Worm (Caenorhabditis elegans) whole organism, L1 larva: ENCODE measurements around the gene Y55F3AM.9.

Source experiments
- C04F5.9 ChIP-seq: sonication (generic microtip); optimal IDR thresholded peaks from 2 replicates; lab custom pipeline; 2016; ENCODE audit warnings: missing genetic modification characterization, missing compliant biosample characterization
- F16B12.6 ChIP-seq: fragments of 150-350 bp; optimal IDR thresholded peaks from 2 replicates; lab custom pipeline; 2014; ENCODE audit warnings: missing biosample characterization, missing genetic modification characterization
- aha-1 ChIP-seq: fragments of 150-350 bp; optimal IDR thresholded peaks from 2 replicates; lab custom pipeline; 2014; ENCODE audit warnings: missing biosample characterization, missing genetic modification characterization
- ama-1 ChIP-seq: fragments of 150-350 bp; optimal IDR thresholded peaks from 2 replicates; lab custom pipeline; 2014
- ceh-63 ChIP-seq: fragments of 200-800 bp; sonication (Bioruptor generic); optimal IDR thresholded peaks from 2 replicates; lab custom pipeline; 2018; ENCODE audit warnings: mild to moderate bottlenecking, missing genetic modification characterization, missing compliant biosample characterization
- dpl-1 ChIP-seq, 3 experiments: fragments of 150-350 bp in 2 of 3; sonication (generic microtip) in 1 of 3; optimal IDR thresholded peaks; 2 replicates each; lab custom pipeline; 2014 to 2017; ENCODE audit warnings: missing biosample characterization in 3 of 3, missing genetic modification characterization in 3 of 3, missing genetic modification reagents in 3 of 3
- dsc-1 ChIP-seq: sonication (generic microtip); optimal IDR thresholded peaks from 2 replicates; lab custom pipeline; 2016; ENCODE audit warnings: mild to moderate bottlenecking, missing genetic modification characterization, missing compliant biosample characterization
- efl-3 ChIP-seq: fragments of 200-800 bp; sonication (Bioruptor generic); optimal IDR thresholded peaks from 2 replicates; lab custom pipeline; 2018; ENCODE audit warnings: mild to moderate bottlenecking, missing genetic modification characterization, missing compliant biosample characterization
- egl-13 ChIP-seq: sonication (generic microtip); optimal IDR thresholded peaks from 2 replicates; lab custom pipeline; 2016; ENCODE audit warnings: missing genotype, missing genetic modification reagents, missing genetic modification characterization, missing compliant biosample characterization
- egl-27 ChIP-seq, 2 experiments: fragments of 150-350 bp in 1 of 2; sonication (generic microtip); optimal IDR thresholded peaks; 3 replicates each; lab custom pipeline; 2017 to 2018; ENCODE audit warnings: missing biosample characterization in 2 of 2, missing genetic modification characterization in 2 of 2, missing genetic modification reagents in 2 of 2
- elt-2 ChIP-seq: sonication (generic microtip); optimal IDR thresholded peaks from 2 replicates; lab custom pipeline; 2016; ENCODE audit warnings: missing genetic modification characterization, mild to moderate bottlenecking, inconsistent platforms, missing compliant biosample characterization, missing genetic modification reagents
- elt-3 ChIP-seq, 6 experiments: fragments of 150-350 bp in 1 of 6; sonication (generic microtip); optimal IDR thresholded peaks; 2 replicates each; lab custom pipeline; 2017 to 2018; ENCODE audit warnings: missing biosample characterization in 6 of 6, missing genetic modification characterization in 6 of 6, inconsistent platforms in 1 of 6
- fkh-10 ChIP-seq: sonication (generic microtip); optimal IDR thresholded peaks from 2 replicates; lab custom pipeline; 2017; ENCODE audit warnings: missing biosample characterization, missing genetic modification reagents, missing genetic modification characterization
- fkh-4 ChIP-seq: sonication (generic microtip); optimal IDR thresholded peaks from 2 replicates; lab custom pipeline; 2016; ENCODE audit warnings: missing compliant biosample characterization, missing genetic modification characterization, borderline replicate concordance
- fkh-8 ChIP-seq: sonication (generic microtip); optimal IDR thresholded peaks from 2 replicates; lab custom pipeline; 2016; ENCODE audit warnings: mild to moderate bottlenecking, missing genetic modification characterization, missing compliant biosample characterization
- fos-1 ChIP-seq: fragments of 150-350 bp; optimal IDR thresholded peaks from 2 replicates; lab custom pipeline; 2014; ENCODE audit warnings: missing biosample characterization, missing genetic modification characterization
- grh-1 ChIP-seq: fragments of 200-800 bp; sonication (Bioruptor generic); IDR thresholded peaks from 2 replicates; pipeline ENCODE4 v1.3.6; 2022; ENCODE audit warnings: missing genetic modification reagents, missing genetic modification characterization, missing compliant biosample characterization
- hlh-4 ChIP-seq: sonication (generic microtip); optimal IDR thresholded peaks from 2 replicates; lab custom pipeline; 2016; ENCODE audit warnings: mild to moderate bottlenecking, missing genetic modification characterization, missing compliant biosample characterization
- irx-1 ChIP-seq: sonication (generic microtip); optimal IDR thresholded peaks from 2 replicates; lab custom pipeline; 2016; ENCODE audit warnings: missing genetic modification characterization, missing compliant biosample characterization
- jun-1 ChIP-seq: fragments of 150-350 bp; optimal IDR thresholded peaks from 2 replicates; lab custom pipeline; 2014; ENCODE audit warnings: missing biosample characterization, missing genetic modification reagents, missing genetic modification characterization
- lin-14 ChIP-seq: fragments of 200-800 bp; sonication (Bioruptor generic); optimal IDR thresholded peaks from 2 replicates; lab custom pipeline; 2018; ENCODE audit warnings: mild to moderate bottlenecking, missing genetic modification characterization, moderate library complexity, missing compliant biosample characterization
- lin-15B ChIP-seq: fragments of 150-350 bp; sonication (generic microtip); optimal IDR thresholded peaks from 3 replicates; lab custom pipeline; 2014; ENCODE audit warnings: missing biosample characterization, missing genetic modification characterization
- lin-35 ChIP-seq, 2 experiments: fragments of 150-350 bp; optimal IDR thresholded peaks; 2 replicates each; lab custom pipeline; 2014; ENCODE audit warnings: missing biosample characterization in 2 of 2, missing genetic modification characterization in 2 of 2, missing genetic modification reagents in 2 of 2
- lin-39 ChIP-seq: fragments of 150-350 bp; optimal IDR thresholded peaks from 2 replicates; lab custom pipeline; 2014; ENCODE audit warnings: missing biosample characterization, missing genetic modification reagents, missing genetic modification characterization
- lir-3 ChIP-seq: sonication (generic microtip); optimal IDR thresholded peaks from 2 replicates; lab custom pipeline; 2016; ENCODE audit warnings: mild to moderate bottlenecking, missing genetic modification characterization, moderate library complexity, missing compliant biosample characterization; ENCODE audit not compliant: poor library complexity
- lsy-2 ChIP-seq, 2 experiments: fragments of 150-350 bp; optimal IDR thresholded peaks; 2 replicates each; lab custom pipeline; 2014; ENCODE audit warnings: missing biosample characterization in 2 of 2, missing genetic modification characterization in 2 of 2
- mab-9 ChIP-seq: fragments of 200-800 bp; sonication (Bioruptor generic); IDR thresholded peaks from 2 replicates; pipeline ENCODE4 v1.3.6; 2022; ENCODE audit warnings: missing genetic modification reagents, missing genetic modification characterization, missing compliant biosample characterization
- mdl-1 ChIP-seq, 2 experiments: fragments of 150-350 bp; optimal IDR thresholded peaks; 2 replicates each; lab custom pipeline; 2014 to 2017; ENCODE audit warnings: missing biosample characterization in 2 of 2, missing genetic modification characterization in 2 of 2, inconsistent platforms in 1 of 2
- mef-2 ChIP-seq: fragments of 150-350 bp; optimal IDR thresholded peaks from 2 replicates; lab custom pipeline; 2014; ENCODE audit warnings: missing biosample characterization, missing genetic modification characterization
- mep-1 ChIP-seq: fragments of 150-350 bp; optimal IDR thresholded peaks from 2 replicates; lab custom pipeline; 2014; ENCODE audit warnings: missing biosample characterization, missing genetic modification characterization
- nhr-19 ChIP-seq: fragments of 200-800 bp; sonication (Bioruptor generic); conservative IDR thresholded peaks from 2 replicates; pipeline ENCODE4 v1.3.6; 2022; ENCODE audit warnings: missing genetic modification characterization, missing compliant biosample characterization
- nhr-20 ChIP-seq: sonication (generic microtip); optimal IDR thresholded peaks from 2 replicates; lab custom pipeline; 2016; ENCODE audit warnings: mild to moderate bottlenecking, missing genetic modification characterization, missing compliant biosample characterization
- nhr-237 ChIP-seq: fragments of 150-350 bp; optimal IDR thresholded peaks from 2 replicates; lab custom pipeline; 2014; ENCODE audit warnings: missing biosample characterization, missing genetic modification characterization
- nhr-47 ChIP-seq: sonication (generic microtip); optimal IDR thresholded peaks from 2 replicates; lab custom pipeline; 2016; ENCODE audit warnings: mild to moderate bottlenecking, missing genetic modification characterization, moderate library complexity, missing compliant biosample characterization
- nhr-71 ChIP-seq: sonication (generic microtip); optimal IDR thresholded peaks from 2 replicates; lab custom pipeline; 2016; ENCODE audit warnings: mild to moderate bottlenecking, missing genetic modification characterization, moderate library complexity, missing compliant biosample characterization
- nhr-77 ChIP-seq: fragments of 150-350 bp; optimal IDR thresholded peaks from 2 replicates; lab custom pipeline; 2014; ENCODE audit warnings: missing biosample characterization, missing genetic modification characterization
- nhr-85 ChIP-seq: sonication (generic microtip); peaks from one replicate; lab custom pipeline; 2016; ENCODE audit warnings: missing genetic modification characterization, inconsistent platforms, missing compliant biosample characterization
- nhr-90 ChIP-seq: sonication (generic microtip); optimal IDR thresholded peaks from 2 replicates; lab custom pipeline; 2016; ENCODE audit warnings: mild to moderate bottlenecking, missing genetic modification characterization, missing compliant biosample characterization; ENCODE audit not compliant: poor library complexity
- rnt-1 ChIP-seq: sonication (generic microtip); optimal IDR thresholded peaks from 2 replicates; lab custom pipeline; 2016; ENCODE audit warnings: mild to moderate bottlenecking, missing genetic modification characterization, moderate library complexity, missing compliant biosample characterization
- snu-23 ChIP-seq: sonication (generic microtip); optimal IDR thresholded peaks from 2 replicates; lab custom pipeline; 2016; ENCODE audit warnings: missing genetic modification characterization, missing compliant biosample characterization
- sox-4 ChIP-seq: sonication (generic microtip); optimal IDR thresholded peaks from 2 replicates; lab custom pipeline; 2016; ENCODE audit warnings: missing genetic modification characterization, missing compliant biosample characterization
- sup-37 ChIP-seq: fragments of 200-800 bp; sonication (Bioruptor generic); optimal IDR thresholded peaks from 2 replicates; lab custom pipeline; 2018; ENCODE audit warnings: mild to moderate bottlenecking, missing genetic modification characterization, missing compliant biosample characterization
- swsn-7 ChIP-seq: sonication (generic microtip); optimal IDR thresholded peaks from 2 replicates; lab custom pipeline; 2016; ENCODE audit warnings: missing genetic modification characterization, missing compliant biosample characterization
- tbx-2 ChIP-seq: sonication (generic microtip); optimal IDR thresholded peaks from 2 replicates; lab custom pipeline; 2016; ENCODE audit warnings: missing genetic modification characterization, missing compliant biosample characterization
- tlp-1 ChIP-seq: fragments of 150-350 bp; optimal IDR thresholded peaks from 2 replicates; lab custom pipeline; 2014; ENCODE audit warnings: missing biosample characterization, missing genetic modification characterization
- unc-130 ChIP-seq: fragments of 150-350 bp; optimal IDR thresholded peaks from 2 replicates; lab custom pipeline; 2017; ENCODE audit warnings: missing biosample characterization, missing genetic modification characterization, inconsistent platforms
- unc-86 ChIP-seq: sonication (generic microtip); optimal IDR thresholded peaks from 2 replicates; lab custom pipeline; 2016; ENCODE audit warnings: missing genetic modification characterization, missing compliant biosample characterization
- unc-98 ChIP-seq: fragments of 200-800 bp; sonication (Bioruptor generic); IDR thresholded peaks from 2 replicates; pipeline ENCODE4 v1.3.6; 2022; ENCODE audit warnings: missing genetic modification characterization, missing compliant biosample characterization
- vab-15 ChIP-seq: sonication (generic microtip); optimal IDR thresholded peaks from 2 replicates; lab custom pipeline; 2017; ENCODE audit warnings: missing genotype, mild to moderate bottlenecking, missing genetic modification characterization, missing compliant biosample characterization
- xbp-1 ChIP-seq: sonication (generic microtip); optimal IDR thresholded peaks from 2 replicates; lab custom pipeline; 2016; ENCODE audit warnings: missing genetic modification characterization, missing compliant biosample characterization
- zip-4 ChIP-seq: fragments of 200-800 bp; sonication (Bioruptor generic); optimal IDR thresholded peaks from 2 replicates; lab custom pipeline; 2018; ENCODE audit warnings: mild to moderate bottlenecking, missing genetic modification characterization, moderate library complexity, missing compliant biosample characterization
- ztf-11 ChIP-seq, 2 experiments: sonication (generic microtip); optimal IDR thresholded peaks; 2 replicates each; lab custom pipeline; 2016 to 2017; ENCODE audit warnings: missing genetic modification characterization in 2 of 2, missing biosample characterization in 1 of 2, missing compliant biosample characterization in 1 of 2
- ztf-4 ChIP-seq: fragments of 150-350 bp; optimal IDR thresholded peaks from 2 replicates; lab custom pipeline; 2014; ENCODE audit warnings: missing biosample characterization, missing genetic modification characterization

The Y55F3AM.9 gene

DNA sequence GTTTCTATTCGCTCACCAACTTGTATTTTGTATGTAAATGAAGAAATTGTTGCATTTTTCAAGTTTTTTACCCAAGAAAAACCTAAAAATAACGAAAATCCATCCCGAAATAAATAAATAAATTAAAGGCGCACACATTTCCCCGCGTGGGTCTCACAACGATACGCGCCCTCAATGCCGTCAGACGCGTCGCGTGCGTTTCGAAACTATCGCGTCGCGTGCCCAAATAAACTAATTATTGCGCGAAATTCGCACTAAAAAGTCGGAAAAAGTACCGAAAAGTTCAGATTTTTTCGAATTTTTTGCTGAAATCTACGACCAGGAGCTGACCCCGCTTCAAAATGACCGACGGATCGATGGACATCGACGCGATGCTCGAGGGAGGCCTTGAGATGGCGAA is 2.9 kb upstream of the Y55F3AM.9 start, which contains the start of gene rbm-39 (continued):
- TF ChIP-seq mdl-1 (tag; optimal IDR thresholded peaks at IDR 0.05; lab: Kevin White, UChicago) (peak in 1 of 2 experiments; percentile 78), lin-35 (GFP tag; optimal IDR thresholded peaks at IDR 0.05; lab: Kevin White, UChicago) (peak; percentile 88 to 90), dsc-1 (tag; lab: Kevin White, UChicago) (peak; percentile 80), ama-1 (lab: Kevin White, UChicago) (peak; percentile 57), lsy-2 (tag; optimal IDR thresholded peaks at IDR 0.05; lab: Kevin White, UChicago) (peak; percentile 91 to 93), snu-23 (GFP tag; lab: Kevin White, UChicago) (peak; percentile 93), unc-98 (GFP tag; lab: Robert Waterston, UW) (no peak), swsn-7 (tag; lab: Kevin White, UChicago) (peak; percentile 88), xbp-1 (tag; lab: Kevin White, UChicago) (peak; percentile 86), ztf-11 (tag; optimal IDR thresholded peaks at IDR 0.05; lab: Kevin White, UChicago) (peak in 1 of 2 experiments; percentile 34), lin-39 (tag; lab: Kevin White, UChicago) (peak; percentile 34), unc-130 (tag; lab: Kevin White, UChicago) (peak; percentile 94), jun-1 (tag; lab: Kevin White, UChicago) (peak; percentile 81), irx-1 (tag; lab: Kevin White, UChicago) (peak; percentile 64), rnt-1 (peak; percentile 78), sox-4 (tag; lab: Kevin White, UChicago) (peak; percentile 29), nhr-85 (tag; lab: Kevin White, UChicago) (peak; percentile 92), egl-13 (tag; lab: Kevin White, UChicago) (peak; percentile 8), nhr-20 (tag; lab: Kevin White, UChicago) (peak; percentile 83), egl-27 (tag; optimal IDR thresholded peaks at IDR 0.05; lab: Kevin White, UChicago) (no peak), nhr-77 (tag; lab: Kevin White, UChicago) (peak; percentile 64), nhr-47 (tag; lab: Kevin White, UChicago) (peak; percentile 92), nhr-19 (GFP tag; lab: Robert Waterston, UW) (peak; percentile 83), lin-14 (GFP tag; lab: Kevin White, UChicago) (peak; percentile 88), fkh-10 (GFP tag; lab: Kevin White, UChicago) (peak; percentile 82), efl-3 (GFP tag; lab: Kevin White, UChicago) (no peak), tbx-2 (tag; lab: Kevin White, UChicago) (peak; percentile 86), elt-3 (tag; optimal IDR thresholded peaks at IDR 0.05; lab: Kevin White, UChicago) (peak in 2 of 6 experiments; percentile 57 to 88), ceh-63 (GFP tag; lab: Kevin White, UChicago) (no peak), ztf-4 (tag; lab: Kevin White, UChicago) (peak; percentile 49), zip-4 (peak; percentile 72), fkh-4 (tag; lab: Kevin White, UChicago) (no peak), fkh-8 (tag; lab: Kevin White, UChicago) (peak; percentile 94), elt-2 (no peak), nhr-237 (tag; lab: Kevin White, UChicago) (peak; percentile 71), lin-15B (tag; lab: Kevin White, UChicago) (peak; percentile 86), nhr-71 (tag; lab: Kevin White, UChicago) (peak; percentile 93), lir-3 (tag; lab: Kevin White, UChicago) (no peak), tlp-1 (tag; lab: Kevin White, UChicago) (no peak), F16B12.6 (tag; lab: Kevin White, UChicago) (peak; percentile 75), mep-1 (peak; percentile 91), nhr-90 (tag; lab: Kevin White, UChicago) (peak; percentile 69), sup-37 (GFP tag; lab: Kevin White, UChicago) (peak; percentile 54), aha-1 (tag; lab: Kevin White, UChicago) (no peak), fos-1 (tag; lab: Kevin White, UChicago) (peak; percentile 69), mef-2 (tag; lab: Kevin White, UChicago) (peak; percentile 49), vab-15 (tag; lab: Kevin White, UChicago) (peak; percentile 89), mab-9 (GFP tag; lab: Robert Waterston, UW) (0 out of 2 replicates have a peak, but pooled peaks have one; percentile 49), dpl-1 (GFP tag; optimal IDR thresholded peaks at IDR 0.05; lab: Kevin White, UChicago) (peak; percentile 75 to 85 (median 80)), unc-86 (tag; lab: Kevin White, UChicago) (peak; percentile 84), C04F5.9 (peak; percentile 68), grh-1 (GFP tag; lab: Robert Waterston, UW) (peak; percentile 66), hlh-4 (tag; lab: Kevin White, UChicago) (no peak)
